Fruit fly (Drosophila melanogaster) whole organism, embryonic: ENCODE results near the gene Dtg.

Experiments used
- Awh ChIP-seq: fragments of 200-800 bp; sonication (Bioruptor generic); IDR thresholded peaks from 2 replicates; pipeline ENCODE4, ENCODE4 v1.3.6; 2022; ENCODE audit warnings: missing biosample characterization, missing genetic modification characterization
- Blimp-1 ChIP-seq: fragments of 200-800 bp; sonication (Bioruptor generic); optimal IDR thresholded peaks from 3 replicates; lab custom pipeline; 2018; ENCODE audit warnings: missing biosample characterization, missing genetic modification characterization, mild to moderate bottlenecking, moderate library complexity, missing genetic modification reagents
- CG10366 ChIP-seq: fragments of 200-800 bp; sonication (Bioruptor generic); IDR thresholded peaks from 2 replicates; pipeline ENCODE4 v1.3.6; 2022; ENCODE audit warnings: missing biosample characterization, missing genetic modification characterization
- CG10979 ChIP-seq: fragments of 200-800 bp; sonication (Bioruptor generic); optimal IDR thresholded peaks from 2 replicates; lab custom pipeline; 2018; ENCODE audit warnings: missing biosample characterization, mild to moderate bottlenecking, missing genetic modification characterization, moderate library complexity
- CG11085 ChIP-seq: fragments of 200-800 bp; sonication (Bioruptor generic); IDR thresholded peaks from 2 replicates; pipeline ENCODE4 v1.3.6; 2022; ENCODE audit warnings: missing biosample characterization, missing genetic modification characterization
- CG11504 ChIP-seq: fragments of 200-800 bp; sonication (Bioruptor generic); optimal IDR thresholded peaks from 3 replicates; lab custom pipeline; 2019; ENCODE audit warnings: missing biosample characterization, mild to moderate bottlenecking, missing genetic modification characterization, moderate library complexity
- CG14050 ChIP-seq: fragments of 200-800 bp; sonication (Bioruptor generic); IDR thresholded peaks from 3 replicates; pipeline ENCODE4 v1.3.6; 2022; ENCODE audit warnings: missing biosample characterization, missing genetic modification characterization
- CG14441 ChIP-seq: fragments of 200-800 bp; sonication (Bioruptor generic); IDR thresholded peaks from 2 replicates; pipeline ENCODE4 v1.3.6; 2022; ENCODE audit warnings: missing biosample characterization, missing genetic modification characterization
- CG1602 ChIP-seq: fragments of 200-800 bp; sonication (Bioruptor generic); optimal IDR thresholded peaks from 3 replicates; lab custom pipeline; 2016; ENCODE audit warnings: missing biosample characterization, missing genetic modification characterization
- CG1603 ChIP-seq: fragments of 200-800 bp; sonication (Bioruptor generic); optimal IDR thresholded peaks from 2 replicates; lab custom pipeline; 2019; ENCODE audit warnings: missing biosample characterization, mild to moderate bottlenecking, missing genetic modification characterization, moderate library complexity
- CG2875 ChIP-seq: fragments of 200-800 bp; sonication (Bioruptor generic); optimal IDR thresholded peaks from 2 replicates; lab custom pipeline; 2017; ENCODE audit warnings: missing biosample characterization, mild to moderate bottlenecking, missing genetic modification characterization, missing genetic modification reagents
- CG33213 ChIP-seq: fragments of 200-800 bp; sonication (Bioruptor generic); optimal IDR thresholded peaks from 3 replicates; lab custom pipeline; 2016; ENCODE audit warnings: missing biosample characterization, missing genetic modification characterization
- CG3726 ChIP-seq: fragments of 200-800 bp; sonication (Bioruptor generic); IDR thresholded peaks from 3 replicates; pipeline ENCODE4, ENCODE4 v1.3.6; 2022; ENCODE audit warnings: missing biosample characterization, missing genetic modification characterization
- CG7786 ChIP-seq: fragments of 200-800 bp; sonication (Bioruptor generic); optimal IDR thresholded peaks from 2 replicates; lab custom pipeline; 2016; ENCODE audit warnings: missing biosample characterization, missing genetic modification characterization
- CHES-1-like ChIP-seq: fragments of 200-800 bp; sonication (Bioruptor generic); optimal IDR thresholded peaks from 2 replicates; lab custom pipeline; 2016; ENCODE audit warnings: missing biosample characterization, missing genetic modification characterization
- Camta ChIP-seq: fragments of 200-800 bp; sonication (Bioruptor generic); optimal IDR thresholded peaks from 2 replicates; lab custom pipeline; 2016; ENCODE audit warnings: missing biosample characterization, missing genetic modification characterization
- CoRest ChIP-seq: fragments of 200-800 bp; sonication (Bioruptor generic); optimal IDR thresholded peaks from 3 replicates; lab custom pipeline; 2018; ENCODE audit warnings: missing biosample characterization, mild to moderate bottlenecking, missing genetic modification characterization, moderate library complexity
- Dfd ChIP-seq, 2 experiments: fragments of >200 bp; optimal IDR thresholded peaks; 2 replicates each; lab custom pipeline; 2017; ENCODE audit warnings: missing biosample characterization in 2 of 2, missing genetic modification characterization in 2 of 2
- Drgx ChIP-seq: fragments of 200-800 bp; sonication (Bioruptor generic); IDR thresholded peaks from 2 replicates; pipeline ENCODE4 v1.3.6; 2022; ENCODE audit warnings: missing biosample characterization, missing genetic modification characterization
- E2f1 ChIP-seq: fragments of 200-800 bp; sonication (Bioruptor generic); IDR thresholded peaks from 2 replicates; pipeline ENCODE4 v1.3.6; 2022; ENCODE audit warnings: missing biosample characterization, missing genetic modification characterization
- Fer1 ChIP-seq: fragments of 200-800 bp; sonication (Bioruptor generic); optimal IDR thresholded peaks from 2 replicates; lab custom pipeline; 2017; ENCODE audit warnings: missing biosample characterization, mild to moderate bottlenecking, missing genetic modification characterization
- Fer3 ChIP-seq: fragments of 200-800 bp; sonication (Bioruptor generic); optimal IDR thresholded peaks from 2 replicates; lab custom pipeline; 2018; ENCODE audit warnings: missing biosample characterization, mild to moderate bottlenecking, missing genetic modification characterization, moderate library complexity
- HLH3B ChIP-seq: fragments of 200-800 bp; sonication (Bioruptor generic); IDR thresholded peaks from 2 replicates; pipeline ENCODE4 v1.3.6; 2022; ENCODE audit warnings: missing biosample characterization, missing genetic modification characterization
- Lhr ChIP-seq: fragments of 200-800 bp; sonication (Bioruptor generic); optimal IDR thresholded peaks from 3 replicates; lab custom pipeline; 2017; ENCODE audit warnings: mild to moderate bottlenecking, missing biosample characterization, missing genetic modification reagents, missing genetic modification characterization
- Nf-YA ChIP-seq: fragments of 200-800 bp; sonication (Bioruptor generic); IDR thresholded peaks from 2 replicates; pipeline ENCODE4 v1.3.6; 2022; ENCODE audit warnings: missing biosample characterization, missing genetic modification characterization
- Nf-YB ChIP-seq: fragments of 200-800 bp; sonication (Bioruptor generic); optimal IDR thresholded peaks from 3 replicates; lab custom pipeline; 2019; ENCODE audit warnings: missing biosample characterization, mild to moderate bottlenecking, missing genetic modification characterization, moderate library complexity
- Pdp1 ChIP-seq, 2 experiments: fragments of 200-800 bp; sonication (Bioruptor generic); optimal IDR thresholded peaks; 3 replicates each; lab custom pipeline; 2016; ENCODE audit warnings: missing biosample characterization in 2 of 2, missing genetic modification characterization in 2 of 2, mild to moderate bottlenecking in 1 of 2, moderate library complexity in 1 of 2
- Sry-β ChIP-seq: fragments of 200-800 bp; sonication (Bioruptor generic); optimal IDR thresholded peaks from 2 replicates; lab custom pipeline; 2018; ENCODE audit warnings: missing biosample characterization, mild to moderate bottlenecking, missing genetic modification characterization, moderate library complexity
- TFAM ChIP-seq: fragments of 200-800 bp; sonication (Bioruptor generic); optimal IDR thresholded peaks from 2 replicates; lab custom pipeline; 2017; ENCODE audit warnings: missing biosample characterization, missing genetic modification characterization, inconsistent platforms
- Taf1 ChIP-seq: fragments of 200-800 bp; sonication (Bioruptor generic); IDR thresholded peaks from 2 replicates; pipeline ENCODE4 v1.3.6; 2022; ENCODE audit warnings: missing biosample characterization, missing genetic modification characterization
- amos ChIP-seq: fragments of 200-800 bp; sonication (Bioruptor generic); IDR thresholded peaks from 2 replicates; pipeline ENCODE4 v1.3.6; 2022; ENCODE audit warnings: missing biosample characterization, missing genetic modification characterization; ENCODE audit not compliant: partially characterized antibody
- caup ChIP-seq: fragments of 200-800 bp; sonication (Bioruptor generic); optimal IDR thresholded peaks from 3 replicates; lab custom pipeline; 2017; ENCODE audit warnings: missing biosample characterization, mild to moderate bottlenecking, missing genetic modification characterization, moderate library complexity; ENCODE audit not compliant: severe bottlenecking
- ci ChIP-seq: fragments of 200-800 bp; sonication (Bioruptor generic); IDR thresholded peaks from 3 replicates; pipeline ENCODE4 v1.3.6; 2022; ENCODE audit warnings: missing biosample characterization, missing genetic modification characterization
- dmrt99B ChIP-seq: fragments of 200-800 bp; sonication (Bioruptor generic); optimal IDR thresholded peaks from 2 replicates; lab custom pipeline; 2018; ENCODE audit warnings: missing biosample characterization, mild to moderate bottlenecking, missing genetic modification characterization, moderate library complexity
- ems ChIP-seq: fragments of 200-800 bp; sonication (Bioruptor generic); optimal IDR thresholded peaks from 3 replicates; lab custom pipeline; 2016; ENCODE audit warnings: missing biosample characterization, missing genetic modification characterization
- fru ChIP-seq: fragments of >200 bp; optimal IDR thresholded peaks from 2 replicates; lab custom pipeline; 2017
- ftz-f1 ChIP-seq: fragments of 200-800 bp; sonication (Bioruptor generic); optimal IDR thresholded peaks from 2 replicates; lab custom pipeline; 2016; ENCODE audit warnings: missing biosample characterization, missing genetic modification characterization
- hth ChIP-seq: fragments of >200 bp; optimal IDR thresholded peaks from 2 replicates; lab custom pipeline; 2017; ENCODE audit warnings: inconsistent platforms
- ken ChIP-seq: fragments of 200-800 bp; sonication (Bioruptor generic); IDR thresholded peaks from 3 replicates; pipeline ENCODE4 v1.3.6; 2022; ENCODE audit warnings: missing biosample characterization, missing genetic modification characterization
- lmd ChIP-seq: fragments of 200-800 bp; sonication (Bioruptor generic); IDR thresholded peaks from 2 replicates; pipeline ENCODE4 v1.3.6; 2022; ENCODE audit warnings: missing biosample characterization, missing genetic modification characterization
- oc ChIP-seq: fragments of 200-800 bp; sonication (Bioruptor generic); optimal IDR thresholded peaks from 2 replicates; lab custom pipeline; 2018; ENCODE audit warnings: missing biosample characterization, mild to moderate bottlenecking, missing genetic modification characterization, moderate library complexity
- phol ChIP-seq: fragments of 200-800 bp; sonication (Bioruptor generic); optimal IDR thresholded peaks from 3 replicates; lab custom pipeline; 2018; ENCODE audit warnings: missing biosample characterization, mild to moderate bottlenecking, missing genetic modification characterization, moderate library complexity
- pita ChIP-seq: fragments of 200-800 bp; sonication (Bioruptor generic); optimal IDR thresholded peaks from 2 replicates; lab custom pipeline; 2017; ENCODE audit warnings: missing biosample characterization, mild to moderate bottlenecking, missing genetic modification characterization
- pnt ChIP-seq: fragments of 200-800 bp; sonication (Bioruptor generic); optimal IDR thresholded peaks from 3 replicates; lab custom pipeline; 2016; ENCODE audit warnings: missing biosample characterization, missing genetic modification characterization
- tin ChIP-seq: fragments of 200-800 bp; sonication (Bioruptor generic); optimal IDR thresholded peaks from 3 replicates; lab custom pipeline; 2016; ENCODE audit warnings: missing biosample characterization, missing genetic modification characterization
- vvl ChIP-seq: fragments of 200-800 bp; sonication (Bioruptor generic); IDR thresholded peaks from 2 replicates; pipeline ENCODE4 v1.3.6; 2022; ENCODE audit warnings: missing biosample characterization, missing genetic modification characterization
- yki ChIP-seq: fragments of >200 bp; optimal IDR thresholded peaks from 3 replicates; lab custom pipeline; 2018

Gene Dtg

DNA sequence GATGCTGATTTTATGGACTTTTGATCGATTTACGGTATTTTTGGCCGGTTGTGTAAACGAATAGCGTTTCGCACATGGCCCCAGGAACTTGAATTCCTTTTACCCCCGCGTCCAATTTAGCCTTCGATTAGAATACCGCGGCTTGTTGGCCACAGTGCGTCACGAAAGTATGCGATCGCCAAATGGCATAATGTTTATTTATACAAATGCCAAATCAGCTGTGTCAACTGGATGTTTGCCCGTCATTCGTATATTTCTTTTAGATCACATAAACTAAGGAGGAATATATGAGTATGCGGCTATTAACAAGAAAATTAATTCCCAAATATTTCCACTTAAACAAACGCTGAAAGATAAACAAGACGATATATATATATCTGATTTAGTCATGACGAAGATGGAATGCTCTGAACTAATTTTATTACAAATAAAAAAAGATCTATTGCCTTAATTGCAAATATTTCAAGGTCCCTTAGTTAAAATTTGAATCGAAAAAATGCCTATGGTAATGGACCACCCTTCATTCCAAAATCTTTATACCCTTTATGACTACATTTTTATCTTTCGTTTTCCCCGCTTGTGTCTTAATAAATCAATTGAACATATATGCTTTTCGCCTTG lies 9.2 kb downstream of the Dtg start (continued):
- TF ChIP-seq CG1603 (tag; lab: Kevin White, UChicago) (no peak), Nf-YA (no peak)

DNA sequence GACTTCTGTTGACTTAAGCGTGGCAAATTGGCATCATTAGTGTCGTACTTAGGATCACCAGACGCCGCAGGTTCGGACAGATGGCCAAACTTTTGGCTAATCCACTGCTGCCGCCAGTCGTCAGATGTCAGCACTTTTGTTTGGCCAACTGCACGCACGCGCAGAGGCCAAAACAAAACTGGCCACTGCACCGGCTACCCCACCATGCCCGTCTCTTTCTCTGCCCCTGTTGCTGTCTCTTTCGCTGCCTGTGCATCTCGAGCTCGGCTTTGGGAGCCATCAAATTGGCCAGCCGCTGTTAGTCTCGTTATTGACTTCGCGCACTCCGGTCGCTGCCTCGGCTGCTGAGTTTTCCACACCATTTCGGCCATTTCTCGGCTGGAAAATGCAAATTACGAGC lies 14.7 kb downstream of the Dtg start, which contains the start of gene CG14395:
Gene CG14395, plus strand, starts transcription at position 301 of the 400 bp plus-strand sequence.
- TF ChIP-seq Nf-YB (GFP tag; lab: Kevin White, UChicago) (no peak), vvl (GFP tag; lab: Robert Waterston, UW) (0 out of 2 replicates have a peak, but pooled peaks have one; percentile 27), ken (0 out of 3 replicates have a peak, but pooled peaks have one; percentile 18), CG11085 (GFP tag; lab: Robert Waterston, UW) (0 out of 2 replicates have a peak, but pooled peaks have one; percentile 14), oc (tag; lab: Kevin White, UChicago) (peak; percentile 25), CG1602 (GFP tag; lab: Kevin White, UChicago) (no peak), CG10366 (GFP tag; lab: Robert Waterston, UW) (no peak), CG11504 (tag; lab: Kevin White, UChicago) (no peak), E2f1 (GFP tag; lab: Robert Waterston, UW) (no peak), Fer1 (no peak), Sry-β (GFP tag; lab: Kevin White, UChicago) (no peak), Blimp-1 (GFP tag; lab: Kevin White, UChicago) (peak; percentile 50), phol (tag; lab: Kevin White, UChicago) (no peak), ci (GFP tag; lab: Robert Waterston, UW) (0 out of 3 replicates have a peak, but pooled peaks have one; percentile 19), dmrt99B (no peak), caup (GFP tag; lab: Kevin White, UChicago) (no peak), tin (GFP tag; lab: Kevin White, UChicago) (no peak), Awh (GFP tag; lab: Robert Waterston, UW) (no peak), CG3726 (GFP tag; lab: Robert Waterston, UW) (peak; percentile 18; the same call in 1 of the 3 replicates), Pdp1 (GFP tag; optimal IDR thresholded peaks at IDR 0.05; lab: Kevin White, UChicago) (no peak), Drgx (GFP tag; lab: Robert Waterston, UW) (peak; percentile 29; the same call in 1 of the 2 replicates), lmd (GFP tag; lab: Robert Waterston, UW) (peak; percentile 15; the same call in 1 of the 2 replicates), pita (GFP tag; lab: Kevin White, UChicago) (no peak), HLH3B (GFP tag; lab: Robert Waterston, UW) (no peak), amos (GFP tag; lab: Robert Waterston, UW) (no peak), Lhr (GFP tag; lab: Kevin White, UChicago) (no peak), Fer3 (tag; lab: Kevin White, UChicago) (no peak), CG14441 (no peak), TFAM (GFP tag; lab: Kevin White, UChicago) (no peak), CG7786 (GFP tag; lab: Kevin White, UChicago) (no peak)

DNA sequence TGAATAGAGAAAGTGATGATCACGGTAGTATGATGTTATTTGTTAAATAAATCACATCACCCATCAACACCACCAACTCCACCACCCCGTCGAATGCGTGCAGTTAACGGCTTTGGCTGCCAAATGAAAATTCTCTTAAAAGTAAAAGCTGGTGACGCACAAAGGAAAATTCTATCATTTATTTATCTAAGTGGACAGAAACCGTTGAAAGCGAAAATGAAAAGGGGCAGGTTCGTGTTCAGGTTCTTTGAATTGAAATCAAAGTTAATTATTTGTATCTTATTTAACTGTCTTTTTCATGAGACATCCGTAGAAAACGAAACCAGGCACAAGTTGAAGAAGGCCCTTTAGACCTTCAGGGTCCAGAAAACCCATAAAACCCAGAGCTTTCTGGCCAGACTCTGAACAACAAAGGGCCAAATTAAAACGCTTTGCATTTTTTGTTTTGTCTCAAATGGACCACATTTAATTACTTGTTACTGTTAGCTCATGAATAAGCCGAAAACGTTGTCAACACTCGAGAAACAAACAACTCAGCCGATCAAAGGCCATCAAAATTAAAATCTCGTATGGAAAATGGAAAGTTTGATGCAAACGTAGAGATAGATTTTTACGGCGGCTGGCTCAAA lies 18.5 kb downstream of the Dtg start:
- TF ChIP-seq Awh (GFP tag; lab: Robert Waterston, UW) (peak; percentile 73), hth (no peak), HLH3B (GFP tag; lab: Robert Waterston, UW) (no peak), CoRest (tag; lab: Kevin White, UChicago) (no peak), pnt (GFP tag; lab: Kevin White, UChicago) (no peak), Taf1 (no peak), ems (GFP tag; lab: Kevin White, UChicago) (no peak), ftz-f1 (GFP tag; lab: Kevin White, UChicago) (no peak), CG2875 (GFP tag; lab: Kevin White, UChicago) (no peak), CG14050 (GFP tag; lab: Robert Waterston, UW) (no peak), CG10979 (tag; lab: Kevin White, UChicago) (no peak), Dfd (GFP tag; optimal IDR thresholded peaks at IDR 0.05; lab: Kevin White, UChicago) (no peak), CG33213 (GFP tag; lab: Kevin White, UChicago) (no peak), yki (no peak), Blimp-1 (GFP tag; lab: Kevin White, UChicago) (peak; percentile 94), fru (lab: Kevin White, UChicago) (no peak), CHES-1-like (GFP tag; lab: Kevin White, UChicago) (no peak), Camta (GFP tag; lab: Kevin White, UChicago) (no peak)
